Worm (Caenorhabditis elegans): Measurements from ENCODE around the gene mcu-1.

DNA sequence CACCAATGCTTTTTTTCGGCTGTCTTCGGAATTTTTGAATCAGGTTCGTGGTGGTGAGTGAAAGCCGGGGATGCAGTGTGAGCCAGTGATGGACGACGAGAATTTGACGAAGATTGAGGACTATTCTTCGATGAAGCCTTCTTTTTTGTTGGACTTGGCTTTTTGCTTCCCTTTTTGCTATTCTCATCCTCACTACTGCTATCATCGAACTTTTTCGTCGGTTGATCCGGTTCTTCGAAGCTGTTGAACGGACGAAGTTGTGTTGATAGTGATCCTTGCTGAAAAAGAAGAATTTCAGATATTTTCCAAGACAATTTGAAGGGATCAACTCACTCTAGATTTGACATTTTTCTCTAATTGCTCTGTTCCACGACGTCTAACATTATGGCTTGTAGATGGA lies 5.1 kb upstream of the mcu-1 start:
- TF ChIP-seq ztf-29 (GFP tag; IDR thresholded peaks at IDR 0.05) (no peak), ref-1 (GFP tag; conservative IDR thresholded peaks at IDR 0.05) (no peak), ztf-23 (GFP tag; IDR thresholded peaks at IDR 0.05) (no peak), klf-2 (GFP tag; conservative IDR thresholded peaks at IDR 0.05) (no peak), tab-1 (GFP tag; IDR thresholded peaks at IDR 0.05) (no peak), cog-1 (tag; optimal IDR thresholded peaks at IDR 0.05) (no peak)
